Worm (Caenorhabditis elegans) whole organism, L2 larva: ENCODE data around the gene Y113G7A.13.

Experiments
- C34F6.9 ChIP-seq: fragments of 150-350 bp; optimal IDR thresholded peaks from 2 replicates; lab custom pipeline; 2014; ENCODE audit warnings: missing biosample characterization, missing genetic modification characterization
- F13H6.1 ChIP-seq: sonication (generic microtip); optimal IDR thresholded peaks from 2 replicates; lab custom pipeline; 2016; ENCODE audit warnings: missing genetic modification characterization, missing compliant biosample characterization
- R02D3.7 ChIP-seq: fragments of 150-350 bp; optimal IDR thresholded peaks from 2 replicates; lab custom pipeline; 2014; ENCODE audit warnings: missing biosample characterization, missing genetic modification characterization
- Y55F3AM.14 ChIP-seq: fragments of 200-800 bp; sonication (Bioruptor generic); optimal IDR thresholded peaks from 2 replicates; lab custom pipeline; 2018; ENCODE audit warnings: mild to moderate bottlenecking, missing genetic modification characterization, missing compliant biosample characterization
- ZK546.5 ChIP-seq: sonication (generic microtip); optimal IDR thresholded peaks from 2 replicates; lab custom pipeline; 2017; ENCODE audit warnings: missing biosample characterization, missing genetic modification characterization
- aly-2 ChIP-seq: fragments of 150-350 bp; optimal IDR thresholded peaks from 2 replicates; lab custom pipeline; 2014; ENCODE audit warnings: missing biosample characterization, missing genetic modification characterization
- blmp-1 ChIP-seq: sonication (generic microtip); optimal IDR thresholded peaks from 2 replicates; lab custom pipeline; 2017; ENCODE audit warnings: missing genetic modification characterization, mild to moderate bottlenecking, missing compliant biosample characterization, antibody characterized with exemption, moderate library complexity; ENCODE audit not compliant: insufficient read depth
- ceh-16 ChIP-seq: fragments of 150-350 bp; optimal IDR thresholded peaks from 2 replicates; lab custom pipeline; 2014; ENCODE audit warnings: missing biosample characterization, missing genetic modification characterization
- ceh-82 ChIP-seq: fragments of 150-350 bp; optimal IDR thresholded peaks from 2 replicates; lab custom pipeline; 2014; ENCODE audit warnings: missing biosample characterization, missing genetic modification characterization
- crh-2 ChIP-seq: sonication (generic microtip); optimal IDR thresholded peaks from 2 replicates; lab custom pipeline; 2017; ENCODE audit warnings: missing biosample characterization, missing genetic modification characterization
- egl-27 ChIP-seq: sonication (generic microtip); optimal IDR thresholded peaks from 3 replicates; lab custom pipeline; 2017; ENCODE audit warnings: missing biosample characterization, missing genetic modification reagents, missing genetic modification characterization
- elt-1 ChIP-seq: fragments of 150-350 bp; optimal IDR thresholded peaks from 2 replicates; lab custom pipeline; 2014; ENCODE audit warnings: missing biosample characterization, missing genetic modification characterization
- elt-3 ChIP-seq: sonication (generic microtip); optimal IDR thresholded peaks from 2 replicates; lab custom pipeline; 2017; ENCODE audit warnings: missing biosample characterization, missing genetic modification characterization
- gmeb-1 ChIP-seq: fragments of 150-350 bp; optimal IDR thresholded peaks from 2 replicates; lab custom pipeline; 2014; ENCODE audit warnings: missing biosample characterization, missing genetic modification characterization
- lin-11 ChIP-seq: fragments of 150-350 bp; sonication (generic microtip); optimal IDR thresholded peaks from 2 replicates; lab custom pipeline; 2014; ENCODE audit warnings: missing biosample characterization, missing genetic modification characterization, inconsistent platforms, mixed read lengths
- lin-39 ChIP-seq: fragments of 150-350 bp; optimal IDR thresholded peaks from 2 replicates; lab custom pipeline; 2014; ENCODE audit warnings: missing biosample characterization, missing genetic modification reagents, missing genetic modification characterization
- lsy-2 ChIP-seq, 2 experiments: fragments of 150-350 bp in 1 of 2; sonication (generic microtip) in 1 of 2; optimal IDR thresholded peaks; 2 replicates each; lab custom pipeline; 2014 to 2017; ENCODE audit warnings: missing biosample characterization in 2 of 2, missing genetic modification characterization in 2 of 2
- mab-5 ChIP-seq: fragments of 150-350 bp; optimal IDR thresholded peaks from 2 replicates; lab custom pipeline; 2014; ENCODE audit warnings: missing biosample characterization, missing genetic modification characterization
- mbf-1 ChIP-seq: sonication (generic microtip); optimal IDR thresholded peaks from 2 replicates; lab custom pipeline; 2017; ENCODE audit warnings: missing biosample characterization, missing genetic modification characterization
- nhr-10 ChIP-seq: sonication (generic microtip); optimal IDR thresholded peaks from 2 replicates; lab custom pipeline; 2017; ENCODE audit warnings: missing biosample characterization, missing genetic modification characterization
- nhr-12 ChIP-seq: fragments of 150-350 bp; optimal IDR thresholded peaks from 2 replicates; lab custom pipeline; 2014; ENCODE audit warnings: missing biosample characterization, missing genetic modification characterization
- nhr-129 ChIP-seq: fragments of 150-350 bp; optimal IDR thresholded peaks from 2 replicates; lab custom pipeline; 2014; ENCODE audit warnings: missing biosample characterization, missing genetic modification characterization
- nhr-21 ChIP-seq: fragments of 150-350 bp; optimal IDR thresholded peaks from 2 replicates; lab custom pipeline; 2014; ENCODE audit warnings: missing biosample characterization, missing genetic modification characterization
- nhr-23 ChIP-seq: fragments of 150-350 bp; optimal IDR thresholded peaks from 2 replicates; lab custom pipeline; 2014; ENCODE audit warnings: missing biosample characterization, missing genetic modification reagents, missing genetic modification characterization
- nhr-25 ChIP-seq: fragments of 150-350 bp; sonication (generic microtip); optimal IDR thresholded peaks from 3 replicates; lab custom pipeline; 2014; ENCODE audit warnings: missing biosample characterization, missing genetic modification characterization
- nhr-6 ChIP-seq: fragments of 150-350 bp; optimal IDR thresholded peaks from 2 replicates; lab custom pipeline; 2014; ENCODE audit warnings: missing biosample characterization, missing genetic modification characterization
- nhr-77 ChIP-seq: fragments of 150-350 bp; optimal IDR thresholded peaks from 2 replicates; lab custom pipeline; 2014; ENCODE audit warnings: missing biosample characterization, missing genetic modification characterization
- peb-1 ChIP-seq: fragments of 150-350 bp; optimal IDR thresholded peaks from 2 replicates; lab custom pipeline; 2014; ENCODE audit warnings: missing biosample characterization, missing genetic modification characterization
- sem-4 ChIP-seq: fragments of 150-350 bp; optimal IDR thresholded peaks from 2 replicates; lab custom pipeline; 2014; ENCODE audit warnings: missing biosample characterization, missing genetic modification reagents, missing genetic modification characterization
- sma-3 ChIP-seq: sonication (generic microtip); optimal IDR thresholded peaks from 2 replicates; lab custom pipeline; 2016; ENCODE audit warnings: missing genetic modification reagents, missing genetic modification characterization, missing compliant biosample characterization
- sma-9 ChIP-seq, 2 experiments: fragments of 150-350 bp in 1 of 2; sonication (generic microtip) in 1 of 2; optimal IDR thresholded peaks; 2 replicates each; lab custom pipeline; 2014 to 2016; ENCODE audit warnings: missing genetic modification characterization in 2 of 2, mild to moderate bottlenecking in 1 of 2, missing biosample characterization in 1 of 2, missing compliant biosample characterization in 1 of 2, missing genetic modification reagents in 1 of 2, moderate library complexity in 1 of 2
- snpc-4 ChIP-seq: fragments of 150-350 bp; optimal IDR thresholded peaks from 2 replicates; lab custom pipeline; 2014; ENCODE audit warnings: missing biosample characterization, missing genetic modification characterization
- unc-39 ChIP-seq: fragments of 150-350 bp; optimal IDR thresholded peaks from 2 replicates; lab custom pipeline; 2014; ENCODE audit warnings: missing biosample characterization, missing genetic modification characterization
- unc-55 ChIP-seq: fragments of 150-350 bp; sonication (generic microtip); optimal IDR thresholded peaks from 3 replicates; lab custom pipeline; 2014; ENCODE audit warnings: missing biosample characterization, missing genetic modification reagents, missing genetic modification characterization
- unc-62 ChIP-seq: fragments of 150-350 bp; optimal IDR thresholded peaks from 2 replicates; lab custom pipeline; 2014; ENCODE audit warnings: missing biosample characterization, missing genetic modification reagents, missing genetic modification characterization
- zag-1 ChIP-seq: fragments of 150-350 bp; optimal IDR thresholded peaks from 2 replicates; lab custom pipeline; 2014; ENCODE audit warnings: missing biosample characterization, missing genetic modification characterization
- ztf-1 ChIP-seq: fragments of 200-800 bp; sonication (Bioruptor generic); conservative IDR thresholded peaks from 2 replicates; pipeline ENCODE4 v1.3.6; 2022; ENCODE audit warnings: missing genetic modification characterization, missing compliant biosample characterization
- ztf-11 ChIP-seq: sonication (generic microtip); optimal IDR thresholded peaks from 2 replicates; lab custom pipeline; 2017; ENCODE audit warnings: missing biosample characterization, missing genetic modification characterization
- ztf-4 ChIP-seq: fragments of 150-350 bp; optimal IDR thresholded peaks from 2 replicates; lab custom pipeline; 2014; ENCODE audit warnings: missing biosample characterization, missing genetic modification characterization

Gene Y113G7A.13

DNA sequence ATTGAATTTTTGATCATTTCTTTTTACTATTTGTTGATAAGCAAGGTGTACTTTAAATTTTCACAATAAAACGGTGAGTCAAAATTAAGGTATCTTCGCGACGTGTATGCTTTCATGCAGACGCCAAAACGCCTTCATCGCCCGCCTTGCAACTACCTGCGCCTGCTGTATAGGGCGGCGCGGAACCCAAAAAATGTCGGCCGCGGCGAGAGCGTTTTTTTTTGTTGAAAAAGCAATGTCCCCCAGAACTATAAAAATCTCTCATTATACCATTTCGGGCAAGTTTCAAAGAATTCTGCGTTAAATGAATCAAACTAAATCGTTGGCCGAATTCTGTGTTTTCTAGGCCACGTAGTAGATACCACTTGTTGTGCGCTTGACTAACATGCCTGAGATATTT lies 4.3 kb upstream of the Y113G7A.13 start:
- TF ChIP-seq ztf-1 (GFP tag; lab: Robert Waterston, UW) (no peak), unc-55 (GFP tag; lab: Kevin White, UChicago) (no peak), R02D3.7 (tag; lab: Kevin White, UChicago) (no peak), sma-3 (no peak), aly-2 (tag; lab: Kevin White, UChicago) (no peak), nhr-10 (tag; lab: Kevin White, UChicago) (no peak), ceh-16 (tag; lab: Kevin White, UChicago) (no peak), mbf-1 (tag; lab: Kevin White, UChicago) (no peak), ztf-4 (tag; lab: Kevin White, UChicago) (no peak), elt-1 (tag; lab: Kevin White, UChicago) (no peak), sma-9 (GFP tag; optimal IDR thresholded peaks at IDR 0.05; lab: Kevin White, UChicago) (no peak), sma-9 (tag; optimal IDR thresholded peaks at IDR 0.05; lab: Kevin White, UChicago) (no peak), ZK546.5 (tag; lab: Kevin White, UChicago) (no peak), sem-4 (no peak)

DNA sequence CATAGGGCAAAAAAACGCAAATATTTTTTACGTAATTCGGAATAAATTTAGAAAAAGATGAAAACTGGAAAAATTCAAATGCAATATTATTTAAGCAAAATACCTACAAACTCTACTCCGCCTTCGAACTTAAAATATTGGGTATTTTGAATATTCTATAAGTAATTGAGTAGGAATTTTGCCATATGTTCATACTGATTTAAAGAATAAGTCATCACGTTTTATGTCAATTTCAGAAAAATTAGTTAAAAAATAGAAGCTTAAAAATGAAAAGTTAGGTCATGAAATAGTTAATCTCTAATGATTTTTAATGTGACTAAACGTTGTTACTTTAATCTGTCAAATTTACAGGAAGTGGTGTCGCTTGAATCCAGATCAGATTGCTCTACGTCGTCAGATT lies 3.4 kb downstream of the Y113G7A.13 start, which contains the start of gene F19B2.7:
F19B2.7 (plus strand) TSS at position 301 of the 400 bp plus-strand sequence.
- TF ChIP-seq mab-5: no peak
- no peak for TF ChIP-seq crh-2 (tag; lab: Kevin White, UChicago)
- no peak for TF ChIP-seq nhr-25 (tag; lab: Kevin White, UChicago)
- TF ChIP-seq unc-39 (tag; lab: Kevin White, UChicago): no peak
- no peak for TF ChIP-seq R02D3.7 (tag; lab: Kevin White, UChicago)
- no peak for TF ChIP-seq nhr-12
- TF ChIP-seq peb-1: no peak
- no peak for TF ChIP-seq nhr-129 (tag; lab: Kevin White, UChicago)

- TF ChIP-seq nhr-23 (tag; lab: Kevin White, UChicago) (no peak), mbf-1 (tag; lab: Kevin White, UChicago) (no peak), sma-3 (no peak), zag-1 (tag; lab: Kevin White, UChicago) (no peak), nhr-21 (no peak), blmp-1 (no peak), snpc-4 (tag; lab: Kevin White, UChicago) (no peak), elt-3 (no peak), lsy-2 (tag; optimal IDR thresholded peaks at IDR 0.05; lab: Kevin White, UChicago) (no peak), Y55F3AM.14 (GFP tag; lab: Kevin White, UChicago) (no peak), unc-55 (GFP tag; lab: Kevin White, UChicago) (no peak), nhr-6 (tag; lab: Kevin White, UChicago) (no peak), ztf-11 (tag; lab: Kevin White, UChicago) (no peak), ceh-82 (tag; lab: Kevin White, UChicago) (no peak)
These were observed 3.9 kb downstream of the Y113G7A.13 start for ce11 chrV:20151855-20152254.

ce11 chrV:20158223-20158622 lies 10.2 kb downstream of the Y113G7A.13 start, which contains the start of gene F19B2.6:
Gene F19B2.6, plus strand, starts transcription at chrV:20158523.
- TF ChIP-seq lin-11 (tag; lab: Kevin White, UChicago) (no peak), F13H6.1 (no peak), unc-39 (tag; lab: Kevin White, UChicago) (no peak), unc-62 (GFP tag; lab: Kevin White, UChicago) (no peak), nhr-10 (tag; lab: Kevin White, UChicago) (no peak), unc-55 (GFP tag; lab: Kevin White, UChicago) (no peak), sma-3 (no peak)

DNA sequence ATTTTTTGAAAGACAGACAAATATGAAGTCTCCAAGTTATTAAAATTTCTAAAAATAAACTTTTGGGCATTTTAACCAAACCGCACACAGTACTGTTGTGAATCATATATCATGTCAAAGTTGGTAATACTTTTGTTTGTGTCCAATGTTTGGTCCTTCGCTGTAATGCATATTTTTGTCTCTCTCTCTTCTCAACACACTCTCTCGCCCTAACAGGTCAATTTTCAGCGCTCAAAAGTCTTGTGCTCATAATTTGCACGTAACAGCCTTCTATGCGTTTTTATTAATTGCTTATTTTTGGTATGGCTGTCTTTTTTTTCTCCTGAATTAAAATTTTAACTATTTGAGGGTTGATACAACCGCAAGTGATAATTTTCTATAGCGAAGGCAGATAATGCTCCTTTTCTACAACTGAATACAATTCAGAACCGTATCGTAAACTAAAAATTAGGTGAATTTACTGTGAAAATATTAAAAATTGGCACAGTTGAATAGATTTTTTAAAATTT lies 13.8 kb downstream of the Y113G7A.13 start:
- TF ChIP-seq ztf-11 (tag; lab: Kevin White, UChicago) (no peak), elt-3 (no peak), nhr-23 (tag; lab: Kevin White, UChicago) (no peak), sma-9 (GFP tag; optimal IDR thresholded peaks at IDR 0.05; lab: Kevin White, UChicago) (no peak), sma-9 (tag; optimal IDR thresholded peaks at IDR 0.05; lab: Kevin White, UChicago) (no peak), ztf-1 (GFP tag; lab: Robert Waterston, UW) (no peak), unc-39 (tag; lab: Kevin White, UChicago) (no peak), crh-2 (tag; lab: Kevin White, UChicago) (no peak), egl-27 (tag; lab: Kevin White, UChicago) (no peak), lin-39 (no peak), F13H6.1 (no peak), gmeb-1 (tag; lab: Kevin White, UChicago) (no peak), nhr-77 (no peak), ceh-82 (tag; lab: Kevin White, UChicago) (no peak), nhr-21 (no peak), Y55F3AM.14 (GFP tag; lab: Kevin White, UChicago) (no peak), C34F6.9 (no peak)
- TF ChIP-seq, all 48 proteins: peak for 0
